Fruit fly (Drosophila melanogaster) whole organism: ENCODE results near the gene drn.

Source experiments
- CG8478 ChIP-seq: fragments of >200 bp; optimal IDR thresholded peaks from 2 replicates; lab custom pipeline; 2018; ENCODE audit warnings: inconsistent platforms
- Dll ChIP-seq: fragments of >200 bp; optimal IDR thresholded peaks from 2 replicates; lab custom pipeline; 2017
- EcR ChIP-seq, 2 experiments: fragments of >200 bp; optimal IDR thresholded peaks; 2 replicates each; lab custom pipeline; 2017; ENCODE audit warnings: missing biosample characterization in 2 of 2, missing genetic modification characterization in 2 of 2, missing genetic modification reagents in 2 of 2
- pan ChIP-seq: fragments of >200 bp; optimal IDR thresholded peaks from 2 replicates; lab custom pipeline; 2017
- psq ChIP-seq: fragments of >200 bp; optimal IDR thresholded peaks from 2 replicates; lab custom pipeline; 2017
- usp ChIP-seq: fragments of >200 bp; optimal IDR thresholded peaks from 2 replicates; lab custom pipeline; 2017; ENCODE audit warnings: missing biosample characterization, missing genetic modification characterization, mixed read lengths

The drn gene

dm6 chr3R:9349267-9349820 is 9.3 kb downstream of the drn start:
- no peak for TF ChIP-seq EcR (GFP tag; optimal IDR thresholded peaks at IDR 0.05; lab: Kevin White, UChicago)
- TF ChIP-seq usp, result no peak
- TF ChIP-seq psq (lab: Kevin White, UChicago), result no peak
- TF ChIP-seq pan (lab: Kevin White, UChicago), result no peak
- TF ChIP-seq Dll, result no peak
- no peak for TF ChIP-seq CG8478 (lab: Kevin White, UChicago)

- TF ChIP-seq pan (lab: Kevin White, UChicago) (peak; percentile 28), psq (lab: Kevin White, UChicago) (no peak), usp (no peak), CG8478 (lab: Kevin White, UChicago) (no peak), Dll (no peak)
These were observed 10.8 kb downstream of the drn start for dm6 chr3R:9350561-9351379.

dm6 chr3R:9351415-9352379 is 11.7 kb downstream of the drn start:
- TF ChIP-seq Dll, result no peak
- no peak for TF ChIP-seq CG8478 (lab: Kevin White, UChicago)
- TF ChIP-seq usp, result no peak
- no peak for TF ChIP-seq psq (lab: Kevin White, UChicago)
- TF ChIP-seq EcR (GFP tag; optimal IDR thresholded peaks at IDR 0.05; lab: Kevin White, UChicago), result no peak
- no peak for TF ChIP-seq pan (lab: Kevin White, UChicago)

DNA sequence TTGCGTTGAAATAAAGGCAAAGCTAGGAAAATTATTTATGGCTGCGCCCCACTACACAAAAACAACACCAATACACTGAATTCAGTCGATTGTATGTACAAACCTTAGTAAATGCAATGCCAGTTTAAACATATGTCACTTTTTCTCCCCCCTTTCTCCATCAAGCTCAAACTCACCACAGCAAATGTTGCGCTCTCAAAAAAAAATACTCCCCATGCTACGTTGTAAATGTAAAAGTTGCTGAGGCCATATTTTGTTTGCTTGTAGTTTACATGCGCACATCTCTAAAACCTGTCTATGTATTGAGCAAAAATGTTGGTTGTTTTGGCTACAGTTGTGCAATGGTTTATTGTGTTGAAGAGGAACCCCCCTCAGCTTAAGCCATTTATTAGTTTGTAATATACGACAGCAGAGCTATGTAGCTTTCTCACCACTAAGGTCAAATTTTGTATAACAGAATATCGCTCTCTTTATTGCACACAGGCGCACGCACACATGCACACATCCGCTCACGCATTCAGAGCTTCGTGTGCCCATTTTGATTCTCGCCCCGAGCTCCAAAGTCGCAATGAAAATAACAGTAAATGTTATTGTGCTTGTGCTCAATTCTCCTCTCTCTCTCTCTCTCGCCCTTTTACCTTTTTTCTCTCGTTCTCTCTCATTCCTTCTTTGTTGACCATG is 12.7 kb downstream of the drn start:
- TF ChIP-seq usp (no peak), Dll (no peak), psq (lab: Kevin White, UChicago) (no peak), CG8478 (lab: Kevin White, UChicago) (no peak), pan (lab: Kevin White, UChicago) (no peak), EcR (GFP tag; optimal IDR thresholded peaks at IDR 0.05; lab: Kevin White, UChicago) (no peak)

- TF ChIP-seq Dll, result no peak
- no peak for TF ChIP-seq psq (lab: Kevin White, UChicago)
- no peak for TF ChIP-seq EcR (GFP tag; optimal IDR thresholded peaks at IDR 0.05; lab: Kevin White, UChicago)
- TF ChIP-seq usp, result no peak
- no peak for TF ChIP-seq CG8478 (lab: Kevin White, UChicago)
- no peak for TF ChIP-seq pan (lab: Kevin White, UChicago)
These were observed 13.2 kb downstream of the drn start for dm6 chr3R:9353276-9353652.

DNA sequence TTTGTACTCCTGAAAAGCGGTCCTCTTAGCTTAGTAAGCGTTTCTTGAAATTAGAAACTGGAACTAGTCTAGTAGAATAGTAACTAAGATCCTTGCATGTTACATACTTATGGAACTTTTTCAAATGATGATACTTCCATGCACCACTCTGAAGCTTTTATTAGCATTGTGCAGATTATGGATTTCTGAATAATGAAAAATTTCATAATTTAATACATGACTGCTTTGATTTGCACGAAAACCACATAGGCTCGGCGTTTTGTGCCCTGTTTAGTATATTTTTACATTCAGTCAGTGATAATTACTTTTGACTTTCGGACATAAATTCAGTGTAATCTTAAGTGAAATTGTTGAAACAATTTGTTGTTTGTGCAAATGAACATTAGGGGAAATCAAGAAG is 15.2 kb downstream of the drn start, which contains the start of gene CG43675:
Gene CG43675, plus strand, starts transcription at position 301 of the 400 bp plus-strand sequence.
- TF ChIP-seq EcR (GFP tag; optimal IDR thresholded peaks at IDR 0.05; lab: Kevin White, UChicago), result no peak
- no peak for TF ChIP-seq pan (lab: Kevin White, UChicago)
- TF ChIP-seq Dll, result no peak
- no peak for TF ChIP-seq CG8478 (lab: Kevin White, UChicago)
- TF ChIP-seq psq (lab: Kevin White, UChicago), result no peak

dm6 chr3R:9359393-9359792 is 19.4 kb downstream of the drn start:
- TF ChIP-seq psq (lab: Kevin White, UChicago) (no peak), EcR (GFP tag; optimal IDR thresholded peaks at IDR 0.05; lab: Kevin White, UChicago) (no peak), pan (lab: Kevin White, UChicago) (no peak), CG8478 (lab: Kevin White, UChicago) (no peak), Dll (no peak), usp (no peak)

dm6 chr3R:9363066-9363719 is 23.2 kb downstream of the drn start, which contains the start of gene CG18473:
Gene CG18473 (plus strand): TSS chr3R:9363305.
- TF ChIP-seq CG8478 (lab: Kevin White, UChicago) (no peak), usp (no peak), psq (lab: Kevin White, UChicago) (no peak)

- TF ChIP-seq EcR (GFP tag; optimal IDR thresholded peaks at IDR 0.05; lab: Kevin White, UChicago), result no peak
- no peak for TF ChIP-seq Dll
- no peak for TF ChIP-seq pan (lab: Kevin White, UChicago)
- no peak for TF ChIP-seq CG8478 (lab: Kevin White, UChicago)
- TF ChIP-seq usp, result no peak
- no peak for TF ChIP-seq psq (lab: Kevin White, UChicago)
These were observed 25.1 kb downstream of the drn start, which contains the start of gene Srr for dm6 chr3R:9365121-9365520. Gene Srr (plus strand): TSS chr3R:9365398.

- TF ChIP-seq CG8478 (lab: Kevin White, UChicago), result no peak
- no peak for TF ChIP-seq usp
- TF ChIP-seq Dll, result no peak
- TF ChIP-seq pan (lab: Kevin White, UChicago), result no peak
- no peak for TF ChIP-seq psq (lab: Kevin White, UChicago)
- no peak for TF ChIP-seq EcR (GFP tag; optimal IDR thresholded peaks at IDR 0.05; lab: Kevin White, UChicago)
These were observed 26.0 kb downstream of the drn start for dm6 chr3R:9365893-9366500.
